Worm (Caenorhabditis elegans): ENCODE results near the gene tbx-35.

- no peak for TF ChIP-seq unc-39 (tag; optimal IDR thresholded peaks at IDR 0.05)
- no peak for TF ChIP-seq ces-1 (GFP tag; optimal IDR thresholded peaks at IDR 0.05)
- no peak for TF ChIP-seq ham-2 (GFP tag; optimal IDR thresholded peaks at IDR 0.05)
These were observed 37.4 kb downstream of the tbx-35 start, which contains the start of gene nep-5 for ce11 chrII:5487844-5488243.

Data from whole organism, mixed stage, embryonic.